Fruit fly (Drosophila melanogaster): ENCODE data around the gene ab.

Gene ab

dm6 chr2L:11309806-11310205 lies 99.3 kb downstream of the ab start:
- TF ChIP-seq CG7101 (tag; optimal IDR thresholded peaks at IDR 0.05) (no peak), cnc (optimal IDR thresholded peaks at IDR 0.05) (no peak), Mnt (GFP tag; optimal IDR thresholded peaks at IDR 0.05) (no peak), Clk (GFP tag; optimal IDR thresholded peaks at IDR 0.05) (no peak), CG5204 (GFP tag; optimal IDR thresholded peaks at IDR 0.05) (no peak), CG11617 (GFP tag; optimal IDR thresholded peaks at IDR 0.05) (no peak), Hr96 (GFP tag; optimal IDR thresholded peaks at IDR 0.05) (no peak)

Data from whole organism, adult.